Worm (Caenorhabditis elegans) whole organism, L3 larva: Measurements from ENCODE around the gene T28C12.2.

Experiments used
- ama-1 ChIP-seq: fragments of 150-350 bp; optimal IDR thresholded peaks from 2 replicates; lab custom pipeline; 2018
- daf-12 ChIP-seq: fragments of 150-350 bp; optimal IDR thresholded peaks from 2 replicates; lab custom pipeline; 2014; ENCODE audit warnings: missing biosample characterization, missing genetic modification reagents, missing genetic modification characterization
- elt-1 ChIP-seq: fragments of 150-350 bp; optimal IDR thresholded peaks from 2 replicates; lab custom pipeline; 2014; ENCODE audit warnings: missing biosample characterization, missing genetic modification characterization
- nhr-76 ChIP-seq: fragments of 150-350 bp; sonication (generic microtip); optimal IDR thresholded peaks from 5 replicates; lab custom pipeline; 2014; ENCODE audit warnings: missing biosample characterization, missing genetic modification characterization
- pqm-1 ChIP-seq: fragments of 150-350 bp; optimal IDR thresholded peaks from 2 replicates; lab custom pipeline; 2017; ENCODE audit warnings: missing biosample characterization, missing genetic modification characterization, inconsistent platforms
- skn-1 ChIP-seq: fragments of 150-350 bp; optimal IDR thresholded peaks from 2 replicates; lab custom pipeline; 2014; ENCODE audit warnings: missing biosample characterization, missing genetic modification characterization
- zag-1 ChIP-seq: fragments of 150-350 bp; optimal IDR thresholded peaks from 2 replicates; lab custom pipeline; 2014; ENCODE audit warnings: missing biosample characterization, missing genetic modification characterization

- no peak for TF ChIP-seq ama-1 (lab: Kevin White, UChicago)
- no peak for TF ChIP-seq skn-1 (tag; lab: Kevin White, UChicago)
- no peak for TF ChIP-seq pqm-1 (tag; lab: Kevin White, UChicago)
- TF ChIP-seq daf-12 (tag; lab: Kevin White, UChicago) = no peak
- no peak for TF ChIP-seq nhr-76 (tag; lab: Kevin White, UChicago)
- no peak for TF ChIP-seq elt-1 (tag; lab: Kevin White, UChicago)
- no peak for TF ChIP-seq zag-1 (tag; lab: Kevin White, UChicago)
Observed at ce11 chrV:6348133-6348532, 19.1 kb downstream of the T28C12.2 start.
